Fruit fly (Drosophila melanogaster) whole organism, embryonic: ENCODE data around the gene PhKgamma.
A peak's percentile ranks its signal among the peaks of the same experiment; 100 is the strongest.

Experiments
- CG10147 ChIP-seq: fragments of 200-800 bp; sonication (Bioruptor generic); optimal IDR thresholded peaks from 2 replicates; lab custom pipeline; 2019; ENCODE audit warnings: missing biosample characterization, mild to moderate bottlenecking, missing genetic modification characterization, moderate library complexity
- CG10274 ChIP-seq: fragments of 200-800 bp; sonication (Bioruptor generic); optimal IDR thresholded peaks from 3 replicates; lab custom pipeline; 2017; ENCODE audit warnings: missing biosample characterization, mild to moderate bottlenecking, missing genetic modification characterization
- CG12219 ChIP-seq: fragments of 200-800 bp; sonication (Bioruptor generic); optimal IDR thresholded peaks from 3 replicates; lab custom pipeline; 2018; ENCODE audit warnings: missing biosample characterization, mild to moderate bottlenecking, missing genetic modification characterization
- CG12942 ChIP-seq: fragments of 200-800 bp; sonication (Bioruptor generic); optimal IDR thresholded peaks from 3 replicates; lab custom pipeline; 2016; ENCODE audit warnings: missing biosample characterization, missing genetic modification characterization
- CG15073 ChIP-seq: fragments of 200-800 bp; sonication (Bioruptor generic); optimal IDR thresholded peaks from 2 replicates; lab custom pipeline; 2016; ENCODE audit warnings: missing biosample characterization, missing genetic modification characterization
- CG15269 ChIP-seq: fragments of 200-800 bp; sonication (Bioruptor generic); optimal IDR thresholded peaks from 2 replicates; lab custom pipeline; 2018; ENCODE audit warnings: missing biosample characterization, mild to moderate bottlenecking, missing genetic modification characterization, moderate library complexity
- CG15479 ChIP-seq: fragments of 200-800 bp; sonication (Bioruptor generic); optimal IDR thresholded peaks from 3 replicates; lab custom pipeline; 2019; ENCODE audit warnings: missing biosample characterization, mild to moderate bottlenecking, missing genetic modification characterization, moderate library complexity
- CG15514 ChIP-seq: fragments of 200-800 bp; sonication (Bioruptor generic); optimal IDR thresholded peaks from 3 replicates; lab custom pipeline; 2017; ENCODE audit warnings: missing biosample characterization, missing genetic modification characterization, mild to moderate bottlenecking, moderate library complexity, missing genetic modification reagents
- CG1602 ChIP-seq: fragments of 200-800 bp; sonication (Bioruptor generic); optimal IDR thresholded peaks from 3 replicates; lab custom pipeline; 2016; ENCODE audit warnings: missing biosample characterization, missing genetic modification characterization
- CG1647 ChIP-seq: fragments of 200-800 bp; sonication (Bioruptor generic); optimal IDR thresholded peaks from 3 replicates; lab custom pipeline; 2016; ENCODE audit warnings: missing biosample characterization, missing genetic modification characterization
- CG16779 ChIP-seq: fragments of 200-800 bp; sonication (Bioruptor generic); IDR thresholded peaks from 2 replicates; pipeline ENCODE4 v1.3.6; 2022; ENCODE audit warnings: missing biosample characterization, missing genetic modification characterization
- CG1792 ChIP-seq: fragments of 200-800 bp; sonication (Bioruptor generic); optimal IDR thresholded peaks from 2 replicates; lab custom pipeline; 2016; ENCODE audit warnings: missing biosample characterization, missing genetic modification characterization
- CG2120 ChIP-seq: fragments of 200-800 bp; sonication (Bioruptor generic); optimal IDR thresholded peaks from 3 replicates; lab custom pipeline; 2016; ENCODE audit warnings: missing biosample characterization, missing genetic modification characterization
- CG2199 ChIP-seq: fragments of 200-800 bp; sonication (Bioruptor generic); IDR thresholded peaks from 3 replicates; pipeline ENCODE4 v1.3.6; 2022; ENCODE audit warnings: missing biosample characterization, missing genetic modification characterization
- CG30020 ChIP-seq: fragments of 200-800 bp; optimal IDR thresholded peaks from 2 replicates; lab custom pipeline; 2019; ENCODE audit warnings: missing biosample characterization, mild to moderate bottlenecking, missing genetic modification characterization, moderate library complexity
- CG32772 ChIP-seq: fragments of 200-800 bp; sonication (Bioruptor generic); IDR thresholded peaks from 2 replicates; pipeline ENCODE4 v1.3.6; 2022; ENCODE audit warnings: missing biosample characterization, missing genetic modification characterization
- CG4404 ChIP-seq: fragments of 200-800 bp; sonication (Bioruptor generic); IDR thresholded peaks from 2 replicates; pipeline ENCODE4 v1.3.6; 2022; ENCODE audit warnings: missing biosample characterization, missing genetic modification characterization
- CG6654 ChIP-seq: fragments of 200-800 bp; sonication (Bioruptor generic); optimal IDR thresholded peaks from 2 replicates; lab custom pipeline; 2017; ENCODE audit warnings: missing biosample characterization, mild to moderate bottlenecking, missing genetic modification characterization
- CG6765 ChIP-seq: fragments of 200-800 bp; sonication (Bioruptor generic); optimal IDR thresholded peaks from 3 replicates; lab custom pipeline; 2017; ENCODE audit warnings: missing biosample characterization, mild to moderate bottlenecking, missing genetic modification characterization
- CG6854 ChIP-seq: fragments of 200-800 bp; sonication (Bioruptor generic); optimal IDR thresholded peaks from 3 replicates; lab custom pipeline; 2017; ENCODE audit warnings: missing biosample characterization, mild to moderate bottlenecking, missing genetic modification characterization
- CG7745 ChIP-seq: fragments of 200-800 bp; sonication (Bioruptor generic); optimal IDR thresholded peaks from 2 replicates; lab custom pipeline; 2018; ENCODE audit warnings: missing biosample characterization, mild to moderate bottlenecking, missing genetic modification characterization, moderate library complexity
- CG8944 ChIP-seq: fragments of 200-800 bp; sonication (Bioruptor generic); optimal IDR thresholded peaks from 3 replicates; lab custom pipeline; 2016; ENCODE audit warnings: missing biosample characterization, missing genetic modification characterization
- CG9817 ChIP-seq: fragments of 200-800 bp; sonication (Bioruptor generic); optimal IDR thresholded peaks from 2 replicates; lab custom pipeline; 2018; ENCODE audit warnings: missing biosample characterization, mild to moderate bottlenecking, missing genetic modification characterization, moderate library complexity
- Dip2 ChIP-seq: fragments of 200-800 bp; sonication (Bioruptor generic); IDR thresholded peaks from 2 replicates; pipeline ENCODE4 v1.3.6; 2022; ENCODE audit warnings: missing biosample characterization, missing genetic modification characterization
- H15 ChIP-seq: fragments of 200-800 bp; sonication (Bioruptor generic); IDR thresholded peaks from 3 replicates; pipeline ENCODE4 v1.3.6; 2022; ENCODE audit warnings: missing biosample characterization, missing genetic modification characterization
- Max ChIP-seq: fragments of 200-800 bp; sonication (Bioruptor generic); optimal IDR thresholded peaks from 2 replicates; lab custom pipeline; 2016; ENCODE audit warnings: missing biosample characterization, mild to moderate bottlenecking, missing genetic modification characterization
- Spps ChIP-seq: fragments of 200-800 bp; sonication (Bioruptor generic); optimal IDR thresholded peaks from 2 replicates; lab custom pipeline; 2018; ENCODE audit warnings: missing biosample characterization, mild to moderate bottlenecking, missing genetic modification characterization
- Sry-δ ChIP-seq: fragments of 200-800 bp; sonication (Bioruptor generic); optimal IDR thresholded peaks from 2 replicates; lab custom pipeline; 2016; ENCODE audit warnings: missing biosample characterization, missing genetic modification characterization
- Xbp1 ChIP-seq: fragments of 200-800 bp; sonication (Bioruptor generic); optimal IDR thresholded peaks from 3 replicates; lab custom pipeline; 2016; ENCODE audit warnings: missing biosample characterization, mild to moderate bottlenecking, missing genetic modification characterization
- YL-1 ChIP-seq: fragments of 200-800 bp; sonication (Bioruptor generic); optimal IDR thresholded peaks from 3 replicates; lab custom pipeline; 2017; ENCODE audit warnings: missing biosample characterization, mild to moderate bottlenecking, missing genetic modification characterization
- ato ChIP-seq: fragments of 200-800 bp; sonication (Bioruptor generic); IDR thresholded peaks from 2 replicates; pipeline ENCODE4 v1.3.6; 2022; ENCODE audit warnings: missing biosample characterization, missing genetic modification characterization; ENCODE audit not compliant: partially characterized antibody
- chif ChIP-seq, 2 experiments: fragments of 200-800 bp; sonication (Bioruptor generic); optimal IDR thresholded peaks; 3 replicates each; lab custom pipeline; 2016; ENCODE audit warnings: missing biosample characterization in 2 of 2, missing genetic modification characterization in 2 of 2
- dm ChIP-seq: fragments of 200-800 bp; sonication (Bioruptor generic); optimal IDR thresholded peaks from 3 replicates; lab custom pipeline; 2016; ENCODE audit warnings: missing biosample characterization, missing genetic modification characterization
- gcm ChIP-seq: fragments of 200-800 bp; sonication (Bioruptor generic); optimal IDR thresholded peaks from 2 replicates; lab custom pipeline; 2019; ENCODE audit warnings: missing biosample characterization, mild to moderate bottlenecking, missing genetic modification characterization, moderate library complexity
- gsb-n ChIP-seq: fragments of 200-800 bp; sonication (Bioruptor generic); optimal IDR thresholded peaks from 3 replicates; lab custom pipeline; 2018; ENCODE audit warnings: missing biosample characterization, mild to moderate bottlenecking, missing genetic modification characterization
- hb ChIP-seq: fragments of 200-800 bp; sonication (Bioruptor generic); IDR thresholded peaks from 3 replicates; pipeline ENCODE4 v1.3.6; 2022; ENCODE audit warnings: missing biosample characterization, missing genetic modification characterization; ENCODE audit not compliant: partially characterized antibody
- hbn ChIP-seq: fragments of 200-800 bp; sonication (Bioruptor generic); IDR thresholded peaks from 2 replicates; pipeline ENCODE4 v1.3.6; 2022; ENCODE audit warnings: missing biosample characterization, missing genetic modification characterization; ENCODE audit not compliant: partially characterized antibody
- klu ChIP-seq: fragments of 200-800 bp; sonication (Bioruptor generic); IDR thresholded peaks from 2 replicates; pipeline ENCODE4 v1.3.6; 2022; ENCODE audit warnings: missing biosample characterization, missing genetic modification characterization
- lmd ChIP-seq: fragments of 200-800 bp; sonication (Bioruptor generic); IDR thresholded peaks from 2 replicates; pipeline ENCODE4 v1.3.6; 2022; ENCODE audit warnings: missing biosample characterization, missing genetic modification characterization
- lola ChIP-seq, 3 experiments: fragments of >200 bp in 2 of 3; fragments of 200-800 bp in 1 of 3; sonication (Bioruptor generic) in 1 of 3; optimal IDR thresholded peaks; 2 replicates each; lab custom pipeline; 2017 to 2019; ENCODE audit warnings: missing biosample characterization in 3 of 3, missing genetic modification characterization in 3 of 3, mild to moderate bottlenecking in 1 of 3, moderate library complexity in 1 of 3
- nerfin-1 ChIP-seq: fragments of 200-800 bp; sonication (Bioruptor generic); optimal IDR thresholded peaks from 3 replicates; lab custom pipeline; 2019; ENCODE audit warnings: missing biosample characterization, mild to moderate bottlenecking, missing genetic modification characterization, moderate library complexity
- oc ChIP-seq: fragments of 200-800 bp; sonication (Bioruptor generic); optimal IDR thresholded peaks from 2 replicates; lab custom pipeline; 2018; ENCODE audit warnings: missing biosample characterization, mild to moderate bottlenecking, missing genetic modification characterization, moderate library complexity
- otp ChIP-seq: fragments of 200-800 bp; sonication (Bioruptor generic); IDR thresholded peaks from 3 replicates; pipeline ENCODE4, ENCODE4 v1.3.6; 2022; ENCODE audit warnings: missing biosample characterization, missing genetic modification characterization
- sim ChIP-seq: fragments of 200-800 bp; sonication (Bioruptor generic); IDR thresholded peaks from 2 replicates; pipeline ENCODE4 v1.3.6; 2022; ENCODE audit warnings: missing biosample characterization, missing genetic modification characterization
- slp2 ChIP-seq: fragments of 200-800 bp; sonication (Bioruptor generic); optimal IDR thresholded peaks from 2 replicates; lab custom pipeline; 2016; ENCODE audit warnings: missing biosample characterization, missing genetic modification characterization
- sr ChIP-seq: fragments of 200-800 bp; sonication (Bioruptor generic); IDR thresholded peaks from 3 replicates; pipeline ENCODE4 v1.3.6; 2022; ENCODE audit warnings: missing biosample characterization, missing genetic modification characterization
- ttk ChIP-seq: fragments of 200-800 bp; sonication (Bioruptor generic); IDR thresholded peaks from 2 replicates; pipeline ENCODE4 v2.1.2; 2022; ENCODE audit warnings: missing biosample characterization, missing genetic modification characterization
- wek ChIP-seq: fragments of 200-800 bp; sonication (Bioruptor generic); optimal IDR thresholded peaks from 3 replicates; lab custom pipeline; 2018; ENCODE audit warnings: missing biosample characterization, mild to moderate bottlenecking, missing genetic modification characterization, moderate library complexity
- wor ChIP-seq: fragments of 200-800 bp; sonication (Bioruptor generic); IDR thresholded peaks from 2 replicates; pipeline ENCODE4 v1.3.6; 2022; ENCODE audit warnings: missing biosample characterization, missing genetic modification characterization

Gene PhKgamma

dm6 chrX:11714529-11715262, 19.8 kb downstream of the PhKgamma start (continued):
- TF ChIP-seq CG15479 (GFP tag; lab: Kevin White, UChicago) (no peak), otp (GFP tag; lab: Robert Waterston, UW) (no peak; the same call in 2 of the 3 replicates), chif (GFP tag; optimal IDR thresholded peaks at IDR 0.05; lab: Kevin White, UChicago) (peak in 1 of 2 experiments; percentile 43), nerfin-1 (tag; lab: Kevin White, UChicago) (peak; percentile 63), gcm (GFP tag; lab: Kevin White, UChicago) (peak; percentile 13), klu (GFP tag; lab: Robert Waterston, UW) (no peak), CG8944 (GFP tag; lab: Kevin White, UChicago) (peak; percentile 64), Dip2 (GFP tag; lab: Robert Waterston, UW) (no peak), CG10274 (GFP tag; lab: Kevin White, UChicago) (peak; percentile 31), CG12219 (GFP tag; lab: Kevin White, UChicago) (peak; percentile 53), sr (GFP tag; lab: Robert Waterston, UW) (no peak), slp2 (GFP tag; lab: Kevin White, UChicago) (peak; percentile 64), Sry-δ (GFP tag; lab: Kevin White, UChicago) (peak; percentile 40), CG10147 (peak; percentile 55), CG1792 (GFP tag; lab: Kevin White, UChicago) (peak; percentile 44), CG2120 (GFP tag; lab: Kevin White, UChicago) (peak; percentile 84), CG12942 (GFP tag; lab: Kevin White, UChicago) (peak; percentile 8), Spps (no peak), H15 (GFP tag; lab: Robert Waterston, UW) (peak; percentile 64; the same call in 2 of the 3 replicates), ato (GFP tag; lab: Robert Waterston, UW) (peak; percentile 31; the same call in 1 of the 2 replicates), gsb-n (tag; lab: Kevin White, UChicago) (peak; percentile 51), YL-1 (GFP tag; lab: Kevin White, UChicago) (no peak), CG30020 (tag; lab: Kevin White, UChicago) (peak; percentile 36), ttk (GFP tag; lab: Robert Waterston, UW) (peak; percentile 47; the same call in 1 of the 2 replicates), lmd (peak; percentile 80), hb (no peak), CG6765 (GFP tag; lab: Kevin White, UChicago) (peak; percentile 1), CG16779 (peak; percentile 72; the same call in 1 of the 2 replicates), CG7745 (tag; lab: Kevin White, UChicago) (peak; percentile 1), CG9817 (tag; lab: Kevin White, UChicago) (peak; percentile 51), wor (GFP tag; lab: Robert Waterston, UW) (no peak), CG6854 (GFP tag; lab: Kevin White, UChicago) (no peak), oc (tag; lab: Kevin White, UChicago) (peak; percentile 53), Xbp1 (GFP tag; lab: Kevin White, UChicago) (peak; percentile 58), CG15514 (peak; percentile 77), Max (GFP tag; lab: Kevin White, UChicago) (no peak), CG1647 (GFP tag; lab: Kevin White, UChicago) (no peak), CG15269 (tag; lab: Kevin White, UChicago) (peak; percentile 78), hbn (GFP tag; lab: Robert Waterston, UW) (no peak), CG15073 (GFP tag; lab: Kevin White, UChicago) (no peak), CG1602 (no peak), wek (peak; percentile 58), lola (GFP tag; optimal IDR thresholded peaks at IDR 0.05; lab: Kevin White, UChicago) (peak in 1 of 3 experiments; percentile 23), CG4404 (peak; percentile 65), dm (peak; percentile 76), CG2199 (GFP tag; lab: Robert Waterston, UW) (no peak), sim (GFP tag; lab: Robert Waterston, UW) (no peak), CG32772 (GFP tag; lab: Robert Waterston, UW) (peak; percentile 53), CG6654 (GFP tag; lab: Kevin White, UChicago) (peak; percentile 9)
